Fruit fly (Drosophila melanogaster): ENCODE results near the gene CG46523.

CG46523 gene

dm6 chr3L:1885436-1885835, 53.5 kb downstream of the CG46523 start, which contains the start of gene Tmhs:
Gene Tmhs, plus strand, starts transcription at chr3L:1885657.
- no peak for TF ChIP-seq psq (GFP tag; optimal IDR thresholded peaks at IDR 0.05)
- TF ChIP-seq lola (GFP tag; optimal IDR thresholded peaks at IDR 0.05), result no peak
- peak; percentile 50 to 83 for TF ChIP-seq dl (GFP tag; optimal IDR thresholded peaks at IDR 0.05; ENCODE audit: insufficient read depth in 1 of 2, partially characterized antibody in 2 of 2)
- TF ChIP-seq dmrt93B (GFP tag; optimal IDR thresholded peaks at IDR 0.05), result no peak
- no peak for TF ChIP-seq CG32264 (GFP tag; optimal IDR thresholded peaks at IDR 0.05)
- no peak for TF ChIP-seq CG9705 (GFP tag; optimal IDR thresholded peaks at IDR 0.05)
- no peak for TF ChIP-seq GATAd (GFP tag; optimal IDR thresholded peaks at IDR 0.05)
- no peak for TF ChIP-seq CrebA (GFP tag; optimal IDR thresholded peaks at IDR 0.05; ENCODE audit: borderline replicate concordance)
- no peak for TF ChIP-seq sage (GFP tag; optimal IDR thresholded peaks at IDR 0.05)
- no peak for TF ChIP-seq Jra (GFP tag; optimal IDR thresholded peaks at IDR 0.05)
- TF ChIP-seq Hr83 (GFP tag; optimal IDR thresholded peaks at IDR 0.05; ENCODE audit: poor library complexity, severe bottlenecking), result peak; percentile 29
- peak; percentile 73 for TF ChIP-seq Dif (GFP tag; optimal IDR thresholded peaks at IDR 0.05; ENCODE audit: partially characterized antibody)

dm6 chr3L:1884652-1885051, 54.3 kb downstream of the CG46523 start, which contains the start of gene Aprt:
Gene Aprt, minus strand, starts transcription at chr3L:1885019.
- TF ChIP-seq br (GFP tag; optimal IDR thresholded peaks at IDR 0.05), result no peak
- TF ChIP-seq jim (GFP tag; optimal IDR thresholded peaks at IDR 0.05), result no peak
- TF ChIP-seq h (GFP tag; optimal IDR thresholded peaks at IDR 0.05), result no peak
- no peak for TF ChIP-seq CG32264 (GFP tag; optimal IDR thresholded peaks at IDR 0.05)
- no peak for TF ChIP-seq dmrt93B (GFP tag; optimal IDR thresholded peaks at IDR 0.05)
- TF ChIP-seq Rel (GFP tag; optimal IDR thresholded peaks at IDR 0.05), result no peak
- peak; percentile 97 for TF ChIP-seq Rel (tag; optimal IDR thresholded peaks at IDR 0.05)
- TF ChIP-seq Myc (optimal IDR thresholded peaks at IDR 0.05), result peak; percentile 69
- TF ChIP-seq sage (GFP tag; optimal IDR thresholded peaks at IDR 0.05), result peak; percentile 14
